Fruit fly (Drosophila melanogaster) whole organism, adult: ENCODE measurements around the gene Pka-C2.

ENCODE experiments used
- ovo ChIP-seq: fragments of 200-800 bp; sonication (Bioruptor generic); optimal IDR thresholded peaks from 2 replicates; lab custom pipeline; 2016; ENCODE audit warnings: missing biosample characterization, missing genetic modification characterization
- toe ChIP-seq: fragments of 200-800 bp; sonication (Bioruptor generic); optimal IDR thresholded peaks from 2 replicates; lab custom pipeline; 2016; ENCODE audit warnings: missing biosample characterization, missing genetic modification characterization

- no peak for TF ChIP-seq toe
- TF ChIP-seq ovo (GFP tag; lab: Kevin White, UChicago), result no peak
Observed at dm6 chr3R:30645780-30646179, 51.2 kb downstream of the Pka-C2 start, which contains the start of gene CG31013.
